Worm (Caenorhabditis elegans) whole organism, late embryonic: Measurements from ENCODE around the gene R03G8.6.

Experiments
- ceh-19 ChIP-seq: fragments of 200-800 bp; sonication (Bioruptor generic); optimal IDR thresholded peaks from 2 replicates; lab custom pipeline; 2018; ENCODE audit warnings: mild to moderate bottlenecking, missing genetic modification characterization, missing compliant biosample characterization
- dmd-4 ChIP-seq: sonication (generic microtip); optimal IDR thresholded peaks from 2 replicates; lab custom pipeline; 2016; ENCODE audit warnings: borderline replicate concordance, missing genetic modification characterization, missing compliant biosample characterization
- elt-4 ChIP-seq: sonication (generic microtip); optimal IDR thresholded peaks from 2 replicates; lab custom pipeline; 2016; ENCODE audit warnings: missing genetic modification characterization, missing compliant biosample characterization
- hlh-13 ChIP-seq: fragments of 200-800 bp; sonication (Bioruptor generic); optimal IDR thresholded peaks from 2 replicates; lab custom pipeline; 2018; ENCODE audit warnings: mild to moderate bottlenecking, missing genetic modification characterization, missing compliant biosample characterization
- nfya-1 ChIP-seq: sonication (generic microtip); optimal IDR thresholded peaks from 2 replicates; lab custom pipeline; 2017; ENCODE audit warnings: missing genetic modification characterization, mild to moderate bottlenecking, missing compliant biosample characterization, antibody characterized with exemption, moderate library complexity
- pha-4 ChIP-seq: fragments of 150-350 bp; optimal IDR thresholded peaks from 2 replicates; lab custom pipeline; 2018; ENCODE audit warnings: missing biosample characterization, missing genetic modification reagents, missing genetic modification characterization
- ttx-3 ChIP-seq: sonication (generic microtip); optimal IDR thresholded peaks from 2 replicates; lab custom pipeline; 2016; ENCODE audit warnings: missing genetic modification reagents, missing genetic modification characterization, missing compliant biosample characterization
- unc-55 ChIP-seq: sonication (generic microtip); optimal IDR thresholded peaks from 2 replicates; lab custom pipeline; 2017; ENCODE audit warnings: missing biosample characterization, missing genetic modification reagents, missing genetic modification characterization

ce11 chrX:13088539-13088938, 11.8 kb downstream of the R03G8.6 start:
- no peak for TF ChIP-seq unc-55
- TF ChIP-seq nfya-1 (tag; lab: Kevin White, UChicago), result no peak
- TF ChIP-seq dmd-4 (tag; lab: Kevin White, UChicago), result no peak
- no peak for TF ChIP-seq ttx-3 (tag; lab: Kevin White, UChicago)
- TF ChIP-seq elt-4 (tag; lab: Kevin White, UChicago), result no peak
- no peak for TF ChIP-seq ceh-19 (GFP tag; lab: Kevin White, UChicago)
- no peak for TF ChIP-seq hlh-13
- TF ChIP-seq pha-4, result no peak
